Fruit fly (Drosophila melanogaster): ENCODE measurements around the gene Imp.

The Imp gene

dm6 chrX:10786443-10787097 lies 37.5 kb downstream of the Imp start, which contains the start of the genes Ant2 and sesB (continued):
- peak; percentile 93 for TF ChIP-seq CG3995 (GFP tag; optimal IDR thresholded peaks at IDR 0.05)
- no peak; the same call in 1 of the 2 replicates for TF ChIP-seq Rfx (GFP tag; IDR thresholded peaks at IDR 0.05)
- peak; percentile 84 for TF ChIP-seq Opbp (GFP tag; IDR thresholded peaks at IDR 0.05; ENCODE audit: partially characterized antibody)
- peak; percentile 80 for TF ChIP-seq Scr (GFP tag; IDR thresholded peaks at IDR 0.05; ENCODE audit: partially characterized antibody)
- TF ChIP-seq Neu2 (GFP tag; optimal IDR thresholded peaks at IDR 0.05; ENCODE audit: borderline replicate concordance): no peak
- TF ChIP-seq CG1233 (GFP tag; optimal IDR thresholded peaks at IDR 0.05): no peak
- TF ChIP-seq HLH4C (GFP tag; IDR thresholded peaks at IDR 0.05; ENCODE audit: partially characterized antibody): peak; percentile 43; the same call in 2 of the 3 replicates
- TF ChIP-seq NfI (GFP tag; optimal IDR thresholded peaks at IDR 0.05): no peak
- peak; percentile 67 for TF ChIP-seq gfzf (GFP tag; optimal IDR thresholded peaks at IDR 0.05)
- TF ChIP-seq Sox100B (GFP tag; optimal IDR thresholded peaks at IDR 0.05): no peak
- TF ChIP-seq CG2199 (GFP tag; IDR thresholded peaks at IDR 0.05): no peak
- TF ChIP-seq sna (GFP tag; IDR thresholded peaks at IDR 0.05; ENCODE audit: partially characterized antibody): peak; percentile 66; the same call in 1 of the 2 replicates
- no peak for TF ChIP-seq TFAM (GFP tag; optimal IDR thresholded peaks at IDR 0.05)
- no peak for TF ChIP-seq CG16779 (GFP tag; IDR thresholded peaks at IDR 0.05)
- peak; percentile 35; the same call in 1 of the 3 replicates for TF ChIP-seq mld (GFP tag; IDR thresholded peaks at IDR 0.05; ENCODE audit: partially characterized antibody)
- TF ChIP-seq dm (GFP tag; optimal IDR thresholded peaks at IDR 0.05): no peak
- TF ChIP-seq CG2712 (tag; optimal IDR thresholded peaks at IDR 0.05): no peak
- TF ChIP-seq Ptx1 (GFP tag; IDR thresholded peaks at IDR 0.05): no peak
- TF ChIP-seq sim (GFP tag; IDR thresholded peaks at IDR 0.05): no peak
- TF ChIP-seq az2 (GFP tag; optimal IDR thresholded peaks at IDR 0.05): no peak
- peak; percentile 77 for TF ChIP-seq CG6791 (GFP tag; IDR thresholded peaks at IDR 0.05; ENCODE audit: partially characterized antibody)
- no peak for TF ChIP-seq CG14965 (GFP tag; optimal IDR thresholded peaks at IDR 0.05; ENCODE audit: borderline replicate concordance)
- no peak for TF ChIP-seq CG4404 (GFP tag; IDR thresholded peaks at IDR 0.05)
- TF ChIP-seq CG5953 (GFP tag; IDR thresholded peaks at IDR 0.05): no peak
- TF ChIP-seq CG6254 (GFP tag; optimal IDR thresholded peaks at IDR 0.05): no peak
- no peak for TF ChIP-seq CG9797 (GFP tag; optimal IDR thresholded peaks at IDR 0.05)
- no peak for TF ChIP-seq exex (tag; optimal IDR thresholded peaks at IDR 0.05)
- no peak for TF ChIP-seq CG18476 (GFP tag; optimal IDR thresholded peaks at IDR 0.05)
- no peak for TF ChIP-seq Trl (optimal IDR thresholded peaks at IDR 0.05)
- TF ChIP-seq Trl (GFP tag; optimal IDR thresholded peaks at IDR 0.05): no peak
- no peak for TF ChIP-seq Ets97D (GFP tag; optimal IDR thresholded peaks at IDR 0.05)
- no peak for TF ChIP-seq CrebB (tag; optimal IDR thresholded peaks at IDR 0.05)

DNA sequence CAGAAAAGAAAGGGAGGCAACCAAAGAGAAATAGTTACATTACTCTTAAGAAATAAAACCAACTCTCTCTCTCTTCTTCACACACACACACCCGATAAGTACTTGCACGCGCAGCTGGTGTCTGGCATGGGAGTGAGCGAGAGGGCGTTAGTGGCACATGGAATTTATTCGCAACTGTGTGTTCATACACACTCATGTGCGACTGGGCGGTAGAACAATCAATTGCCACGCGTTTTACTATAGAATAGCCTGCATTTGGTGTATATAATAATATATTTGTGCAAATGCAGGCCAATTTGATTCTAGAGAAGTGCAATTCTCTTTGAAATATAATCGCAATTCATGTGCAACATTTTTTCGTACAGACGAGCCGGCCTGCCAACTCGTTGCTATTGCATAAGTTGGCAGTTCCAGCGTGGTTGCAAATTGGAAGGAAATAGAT lies 38.1 kb downstream of the Imp start:
- TF ChIP-seq chm (GFP tag; IDR thresholded peaks at IDR 0.05): no peak; the same call in 1 of the 2 replicates
- TF ChIP-seq esg (GFP tag; conservative IDR thresholded peaks at IDR 0.05): no peak
- TF ChIP-seq pnt (GFP tag; optimal IDR thresholded peaks at IDR 0.05): no peak
- TF ChIP-seq GATAe (GFP tag; conservative IDR thresholded peaks at IDR 0.05): no peak
- no peak for TF ChIP-seq CG2875 (GFP tag; optimal IDR thresholded peaks at IDR 0.05)
- no peak for TF ChIP-seq Lhr (GFP tag; optimal IDR thresholded peaks at IDR 0.05)
- no peak for TF ChIP-seq ab (GFP tag; optimal IDR thresholded peaks at IDR 0.05)
- TF ChIP-seq CG7372 (GFP tag; IDR thresholded peaks at IDR 0.05): no peak
- no peak for TF ChIP-seq crol (GFP tag; IDR thresholded peaks at IDR 0.05)
- peak; percentile 7 for TF ChIP-seq CG13624 (GFP tag; optimal IDR thresholded peaks at IDR 0.05)
- peak; percentile 94 for TF ChIP-seq CG3163 (GFP tag; optimal IDR thresholded peaks at IDR 0.05)
- TF ChIP-seq run (tag; optimal IDR thresholded peaks at IDR 0.05): no peak
- no peak for TF ChIP-seq Awh (GFP tag; IDR thresholded peaks at IDR 0.05)
- no peak for TF ChIP-seq Spps (tag; optimal IDR thresholded peaks at IDR 0.05)
- peak; percentile 11 for TF ChIP-seq CG12769 (tag; optimal IDR thresholded peaks at IDR 0.05)
- TF ChIP-seq CG12299 (tag; optimal IDR thresholded peaks at IDR 0.05): peak; percentile 37
- no peak for TF ChIP-seq CG3407 (GFP tag; optimal IDR thresholded peaks at IDR 0.05)
- TF ChIP-seq sna (GFP tag; IDR thresholded peaks at IDR 0.05; ENCODE audit: partially characterized antibody): no peak
- TF ChIP-seq scrt (GFP tag; optimal IDR thresholded peaks at IDR 0.05): peak; percentile 13
- no peak for TF ChIP-seq pho (GFP tag; optimal IDR thresholded peaks at IDR 0.05)
